Fruit fly (Drosophila melanogaster): Measurements from ENCODE around the gene Tsp66A.

DNA sequence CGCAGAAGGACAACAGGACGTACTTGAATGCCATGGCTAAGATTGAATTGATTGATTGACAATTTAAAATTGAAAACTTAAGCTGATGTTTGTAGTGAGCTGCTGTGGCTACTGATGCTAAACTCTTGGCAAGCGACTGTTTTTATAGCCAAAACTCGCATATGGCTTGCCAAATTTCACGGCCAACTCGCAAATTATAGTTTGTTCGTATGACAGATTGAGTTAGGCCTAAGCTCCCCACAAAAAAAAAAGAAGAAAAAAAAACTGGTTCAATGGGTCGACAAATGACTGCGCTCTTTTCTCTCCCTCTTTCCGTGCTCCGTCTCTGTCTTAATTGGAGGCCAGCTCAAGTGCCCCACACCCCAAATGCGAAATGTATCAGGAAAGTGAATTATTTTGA, 4.9 kb downstream of the Tsp66A start, which contains the start of gene CG8543:
- no peak for TF ChIP-seq acj6 (GFP tag; optimal IDR thresholded peaks at IDR 0.05)
- no peak for TF ChIP-seq CG3919 (GFP tag; optimal IDR thresholded peaks at IDR 0.05)
- TF ChIP-seq CG8319 (GFP tag; optimal IDR thresholded peaks at IDR 0.05) = no peak
- TF ChIP-seq CG11762 (GFP tag; optimal IDR thresholded peaks at IDR 0.05; ENCODE audit: insufficient read depth) = no peak
- no peak for TF ChIP-seq topi (GFP tag; optimal IDR thresholded peaks at IDR 0.05)
- TF ChIP-seq Ets96B (tag; optimal IDR thresholded peaks at IDR 0.05) = no peak
- no peak for TF ChIP-seq Lpt (GFP tag; optimal IDR thresholded peaks at IDR 0.05)
- TF ChIP-seq Blimp-1 (GFP tag; optimal IDR thresholded peaks at IDR 0.05) = no peak
- TF ChIP-seq CG10669 (GFP tag; optimal IDR thresholded peaks at IDR 0.05) = no peak
